Fruit fly (Drosophila melanogaster): ENCODE data around the gene Ptp99A.

DNA sequence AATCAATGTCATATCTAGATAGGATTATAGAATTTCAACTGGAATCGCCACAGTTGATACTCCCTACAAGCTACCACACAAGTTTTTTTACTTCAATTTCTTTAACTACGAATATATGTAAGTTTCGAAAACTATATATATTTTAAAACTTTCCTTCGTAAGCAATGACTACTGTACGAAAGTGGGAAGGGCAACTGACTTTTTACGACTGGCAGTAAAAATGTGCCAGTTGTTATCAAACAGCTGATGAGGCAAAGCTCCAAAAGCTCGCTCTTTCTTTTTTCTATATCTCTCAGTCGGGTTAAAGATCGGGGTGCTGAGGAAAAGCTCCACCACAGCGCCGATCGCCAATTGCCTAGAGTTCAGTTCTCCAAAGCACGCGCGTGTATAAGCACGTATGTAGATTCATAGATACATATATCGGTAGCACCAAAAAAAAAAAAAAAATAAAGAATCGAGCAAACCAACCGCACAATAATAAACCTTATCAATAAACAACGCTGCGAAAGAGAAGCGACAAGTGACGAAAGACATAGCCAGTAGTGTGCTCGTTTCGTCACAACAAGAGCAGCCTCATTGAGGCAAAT is 101.6 kb downstream of the Ptp99A start:
- TF ChIP-seq CTCF (optimal IDR thresholded peaks at IDR 0.05) (no peak), CG8478 (optimal IDR thresholded peaks at IDR 0.05) (no peak)

Data from S2 (cell line).